Fruit fly (Drosophila melanogaster): Measurements from ENCODE around the gene CG14053.

Gene CG14053

dm6 chrX:2166129-2166528 lies 27.6 kb downstream of the CG14053 start (continued):
- TF ChIP-seq Antp (GFP tag; optimal IDR thresholded peaks at IDR 0.05): no peak
- no peak for TF ChIP-seq CG12104 (GFP tag; optimal IDR thresholded peaks at IDR 0.05)
- TF ChIP-seq CG11247 (GFP tag; IDR thresholded peaks at IDR 0.05): no peak
- TF ChIP-seq sisA (GFP tag; IDR thresholded peaks at IDR 0.05): peak; percentile 80
- no peak for TF ChIP-seq Dad (GFP tag; optimal IDR thresholded peaks at IDR 0.05)
- no peak for TF ChIP-seq dmrt11E (tag; optimal IDR thresholded peaks at IDR 0.05)
- no peak for TF ChIP-seq CG18476 (GFP tag; optimal IDR thresholded peaks at IDR 0.05)
- TF ChIP-seq CG7556 (GFP tag; optimal IDR thresholded peaks at IDR 0.05): peak; percentile 29
- TF ChIP-seq CG1792 (GFP tag; optimal IDR thresholded peaks at IDR 0.05): peak; percentile 22
- no peak for TF ChIP-seq CG13894 (tag; optimal IDR thresholded peaks at IDR 0.05)
- no peak for TF ChIP-seq CG15696 (tag; optimal IDR thresholded peaks at IDR 0.05)
- TF ChIP-seq CG7987 (GFP tag; optimal IDR thresholded peaks at IDR 0.05): no peak
- no peak for TF ChIP-seq C15 (GFP tag; IDR thresholded peaks at IDR 0.05)
- peak; percentile 51 for TF ChIP-seq ewg (GFP tag; optimal IDR thresholded peaks at IDR 0.05)
- peak; percentile 56; the same call in 2 of the 3 replicates for TF ChIP-seq zfh1 (GFP tag; IDR thresholded peaks at IDR 0.05)
- TF ChIP-seq fru (optimal IDR thresholded peaks at IDR 0.05): no peak
- no peak for TF ChIP-seq CG18011 (GFP tag; optimal IDR thresholded peaks at IDR 0.05)
- peak; percentile 38 for TF ChIP-seq chn (GFP tag; optimal IDR thresholded peaks at IDR 0.05)
- no peak for TF ChIP-seq Mad (GFP tag; optimal IDR thresholded peaks at IDR 0.05)
- no peak for TF ChIP-seq CG8924 (tag; optimal IDR thresholded peaks at IDR 0.05)
- TF ChIP-seq CG13296 (GFP tag; optimal IDR thresholded peaks at IDR 0.05): no peak
- no peak for TF ChIP-seq CG12236 (GFP tag; optimal IDR thresholded peaks at IDR 0.05)
- TF ChIP-seq E2f2 (GFP tag; IDR thresholded peaks at IDR 0.05): peak; percentile 33; the same call in 1 of the 2 replicates
- no peak for TF ChIP-seq gsb (GFP tag; IDR thresholded peaks at IDR 0.05)
- peak; percentile 52 for TF ChIP-seq CG2712 (tag; optimal IDR thresholded peaks at IDR 0.05)
- TF ChIP-seq CG10654 (GFP tag; optimal IDR thresholded peaks at IDR 0.05): no peak
- TF ChIP-seq CG8478 (optimal IDR thresholded peaks at IDR 0.05): no peak
- no peak for TF ChIP-seq sna (GFP tag; IDR thresholded peaks at IDR 0.05; ENCODE audit: partially characterized antibody)
- TF ChIP-seq bab2 (GFP tag; optimal IDR thresholded peaks at IDR 0.05): peak; percentile 40
- TF ChIP-seq org-1 (GFP tag; optimal IDR thresholded peaks at IDR 0.05): peak; percentile 27
- TF ChIP-seq Ets97D (GFP tag; optimal IDR thresholded peaks at IDR 0.05): no peak
- no peak for TF ChIP-seq CG10959 (GFP tag; IDR thresholded peaks at IDR 0.05)
- no peak for TF ChIP-seq CG8281 (tag; optimal IDR thresholded peaks at IDR 0.05)
- TF ChIP-seq vfl (GFP tag; optimal IDR thresholded peaks at IDR 0.05): no peak
- TF ChIP-seq CG8359 (GFP tag; optimal IDR thresholded peaks at IDR 0.05; ENCODE audit: borderline replicate concordance): no peak
- TF ChIP-seq Hr51 (GFP tag; optimal IDR thresholded peaks at IDR 0.05): peak in 1 of 2 experiments; percentile 36
- no peak for TF ChIP-seq Fer2 (tag; optimal IDR thresholded peaks at IDR 0.05)
- peak; percentile 35 for TF ChIP-seq CG2678 (tag; optimal IDR thresholded peaks at IDR 0.05)
- no peak for TF ChIP-seq CG33213 (GFP tag; optimal IDR thresholded peaks at IDR 0.05)
- TF ChIP-seq HLH3B (GFP tag; IDR thresholded peaks at IDR 0.05): peak; percentile 83
- peak; percentile 28 for TF ChIP-seq tin (GFP tag; optimal IDR thresholded peaks at IDR 0.05)
- no peak for TF ChIP-seq zen (tag; optimal IDR thresholded peaks at IDR 0.05)
- TF ChIP-seq CG1603 (tag; optimal IDR thresholded peaks at IDR 0.05): peak; percentile 80
- TF ChIP-seq CG30403 (GFP tag; optimal IDR thresholded peaks at IDR 0.05): peak; percentile 43
- no peak for TF ChIP-seq BtbVII (GFP tag; optimal IDR thresholded peaks at IDR 0.05)
- peak; percentile 32 for TF ChIP-seq CG12071 (GFP tag; optimal IDR thresholded peaks at IDR 0.05)
- 0 out of 2 replicates have a peak, but pooled peaks have one; percentile 10 for TF ChIP-seq seq (GFP tag; IDR thresholded peaks at IDR 0.05)
- no peak for TF ChIP-seq Poxn (GFP tag; IDR thresholded peaks at IDR 0.05)
- peak; percentile 37; the same call in 2 of the 3 replicates for TF ChIP-seq B-H1 (GFP tag; IDR thresholded peaks at IDR 0.05)
- TF ChIP-seq Awh (GFP tag; IDR thresholded peaks at IDR 0.05): peak; percentile 69
- 0 out of 3 replicates have a peak, but pooled peaks have one; percentile 15 for TF ChIP-seq CG2889 (GFP tag; IDR thresholded peaks at IDR 0.05)
- TF ChIP-seq grau (tag; optimal IDR thresholded peaks at IDR 0.05): peak; percentile 19
